Fruit fly (Drosophila melanogaster) whole organism, embryonic: ENCODE results near the gene CG4570.

Experiments used
- Ada2b ChIP-seq: fragments of 200-800 bp; sonication (Bioruptor generic); IDR thresholded peaks from 2 replicates; pipeline ENCODE4 v1.3.6; 2022; ENCODE audit warnings: missing biosample characterization, missing genetic modification characterization
- Atf6 ChIP-seq: fragments of 200-800 bp; sonication (Bioruptor generic); IDR thresholded peaks from 2 replicates; pipeline ENCODE4 v1.3.6; 2022; ENCODE audit warnings: missing biosample characterization, missing genetic modification characterization
- CG11398 ChIP-seq: fragments of 200-800 bp; sonication (Bioruptor generic); optimal IDR thresholded peaks from 2 replicates; lab custom pipeline; 2016; ENCODE audit warnings: missing biosample characterization, missing genetic modification characterization
- CG11456 ChIP-seq: fragments of 200-800 bp; sonication (Bioruptor generic); IDR thresholded peaks from 3 replicates; pipeline ENCODE4 v1.3.6; 2022; ENCODE audit warnings: missing biosample characterization, missing genetic modification characterization
- CG12155 ChIP-seq: fragments of 200-800 bp; sonication (Bioruptor generic); optimal IDR thresholded peaks from 3 replicates; lab custom pipeline; 2016; ENCODE audit warnings: missing biosample characterization, missing genetic modification characterization
- CG12391 ChIP-seq: fragments of 200-800 bp; sonication (Bioruptor generic); optimal IDR thresholded peaks from 3 replicates; lab custom pipeline; 2018; ENCODE audit warnings: missing biosample characterization, mild to moderate bottlenecking, missing genetic modification characterization, moderate library complexity
- CG12769 ChIP-seq: fragments of 200-800 bp; sonication (Bioruptor generic); optimal IDR thresholded peaks from 2 replicates; lab custom pipeline; 2019; ENCODE audit warnings: missing biosample characterization, mild to moderate bottlenecking, missing genetic modification characterization, moderate library complexity
- CG16813 ChIP-seq: fragments of 200-800 bp; sonication (Bioruptor generic); IDR thresholded peaks from 3 replicates; pipeline ENCODE4 v1.3.6; 2022; ENCODE audit warnings: missing biosample characterization, missing genetic modification characterization; ENCODE audit not compliant: partially characterized antibody
- CG17568 ChIP-seq: fragments of 200-800 bp; sonication (Bioruptor generic); optimal IDR thresholded peaks from 2 replicates; lab custom pipeline; 2018; ENCODE audit warnings: missing biosample characterization, mild to moderate bottlenecking, missing genetic modification characterization, moderate library complexity
- CG32532 ChIP-seq: fragments of 200-800 bp; sonication (Bioruptor generic); IDR thresholded peaks from 2 replicates; pipeline ENCODE4 v1.3.6; 2022; ENCODE audit warnings: missing biosample characterization, missing genetic modification characterization
- CG3407 ChIP-seq: fragments of 200-800 bp; sonication (Bioruptor generic); optimal IDR thresholded peaks from 2 replicates; lab custom pipeline; 2018; ENCODE audit warnings: missing biosample characterization, mild to moderate bottlenecking, missing genetic modification characterization
- CG34422 ChIP-seq: fragments of 200-800 bp; sonication (Bioruptor generic); IDR thresholded peaks from 3 replicates; pipeline ENCODE4 v1.3.6; 2022; ENCODE audit warnings: missing biosample characterization, missing genetic modification characterization
- CG4617 ChIP-seq: fragments of 200-800 bp; sonication (Bioruptor generic); optimal IDR thresholded peaks from 3 replicates; lab custom pipeline; 2016; ENCODE audit warnings: missing biosample characterization, missing genetic modification characterization, borderline replicate concordance
- CG4707 ChIP-seq: fragments of 200-800 bp; sonication (Bioruptor generic); optimal IDR thresholded peaks from 2 replicates; lab custom pipeline; 2018; ENCODE audit warnings: missing biosample characterization, mild to moderate bottlenecking, missing genetic modification characterization, moderate library complexity
- CG4730 ChIP-seq: fragments of 200-800 bp; sonication (Bioruptor generic); IDR thresholded peaks from 2 replicates; pipeline ENCODE4 v1.3.6; 2022; ENCODE audit warnings: missing biosample characterization, missing genetic modification characterization
- CG8359 ChIP-seq: fragments of 200-800 bp; sonication (Bioruptor generic); optimal IDR thresholded peaks from 2 replicates; lab custom pipeline; 2017; ENCODE audit warnings: missing biosample characterization, mild to moderate bottlenecking, missing genetic modification characterization, borderline replicate concordance
- CoRest ChIP-seq: fragments of 200-800 bp; sonication (Bioruptor generic); optimal IDR thresholded peaks from 3 replicates; lab custom pipeline; 2018; ENCODE audit warnings: missing biosample characterization, mild to moderate bottlenecking, missing genetic modification characterization, moderate library complexity
- CrebB ChIP-seq: fragments of 200-800 bp; sonication (Bioruptor generic); optimal IDR thresholded peaks from 3 replicates; lab custom pipeline; 2018; ENCODE audit warnings: missing biosample characterization, mild to moderate bottlenecking, missing genetic modification characterization
- Dfd ChIP-seq, 2 experiments: fragments of >200 bp; optimal IDR thresholded peaks; 2 replicates each; lab custom pipeline; 2017; ENCODE audit warnings: missing biosample characterization in 2 of 2, missing genetic modification characterization in 2 of 2
- Dref ChIP-seq: fragments of 200-800 bp; sonication (Bioruptor generic); IDR thresholded peaks from 2 replicates; pipeline ENCODE4 v1.3.6; 2022; ENCODE audit warnings: missing biosample characterization, missing genetic modification characterization
- Eip74EF ChIP-seq, 2 experiments: fragments of 200-800 bp in 1 of 2; fragments of >200 bp in 1 of 2; sonication (Bioruptor generic) in 1 of 2; optimal IDR thresholded peaks; 2 replicates each; lab custom pipeline; 2017 to 2019; ENCODE audit warnings: missing biosample characterization in 2 of 2, missing genetic modification characterization in 2 of 2, mild to moderate bottlenecking in 1 of 2, moderate library complexity in 1 of 2
- HLHmδ ChIP-seq: fragments of 200-800 bp; sonication (Bioruptor generic); optimal IDR thresholded peaks from 2 replicates; lab custom pipeline; 2018; ENCODE audit warnings: missing biosample characterization, mild to moderate bottlenecking, missing genetic modification characterization, moderate library complexity
- Hr51 ChIP-seq, 2 experiments: fragments of 200-800 bp; sonication (Bioruptor generic); optimal IDR thresholded peaks; 2 replicates in 1 of 2; 3 replicates in 1 of 2; lab custom pipeline; 2016 to 2018; ENCODE audit warnings: missing biosample characterization in 2 of 2, missing genetic modification characterization in 2 of 2, mild to moderate bottlenecking in 1 of 2, moderate library complexity in 1 of 2
- Lhr ChIP-seq: fragments of 200-800 bp; sonication (Bioruptor generic); optimal IDR thresholded peaks from 3 replicates; lab custom pipeline; 2017; ENCODE audit warnings: mild to moderate bottlenecking, missing biosample characterization, missing genetic modification reagents, missing genetic modification characterization
- MBD-R2 ChIP-seq: fragments of 200-800 bp; sonication (Bioruptor generic); IDR thresholded peaks from 2 replicates; pipeline ENCODE4 v1.3.6; 2022; ENCODE audit warnings: missing biosample characterization, missing genetic modification characterization
- NFAT ChIP-seq: fragments of 200-800 bp; sonication (Bioruptor generic); IDR thresholded peaks from 2 replicates; pipeline ENCODE4 v1.3.6; 2022; ENCODE audit warnings: missing biosample characterization, missing genetic modification characterization
- Neu2 ChIP-seq: fragments of 200-800 bp; sonication (Bioruptor generic); optimal IDR thresholded peaks from 3 replicates; lab custom pipeline; 2016; ENCODE audit warnings: missing biosample characterization, missing genetic modification characterization, borderline replicate concordance
- Vsx1 ChIP-seq: fragments of 200-800 bp; sonication (Bioruptor generic); optimal IDR thresholded peaks from 2 replicates; lab custom pipeline; 2017; ENCODE audit warnings: missing biosample characterization, mild to moderate bottlenecking, missing genetic modification characterization, missing genetic modification reagents
- Xbp1 ChIP-seq: fragments of 200-800 bp; sonication (Bioruptor generic); optimal IDR thresholded peaks from 3 replicates; lab custom pipeline; 2016; ENCODE audit warnings: missing biosample characterization, mild to moderate bottlenecking, missing genetic modification characterization
- ap ChIP-seq: fragments of 200-800 bp; sonication (Bioruptor generic); IDR thresholded peaks from 2 replicates; pipeline ENCODE4 v1.3.6; 2022; ENCODE audit warnings: missing biosample characterization, missing genetic modification characterization
- bab2 ChIP-seq: fragments of 200-800 bp; sonication (Bioruptor generic); optimal IDR thresholded peaks from 2 replicates; lab custom pipeline; 2016; ENCODE audit warnings: missing biosample characterization, missing genetic modification characterization
- croc ChIP-seq: fragments of 200-800 bp; sonication (Bioruptor generic); conservative IDR thresholded peaks from 3 replicates; pipeline ENCODE4 v1.3.6; 2022; ENCODE audit warnings: missing biosample characterization, missing genetic modification characterization
- gsb ChIP-seq: fragments of 200-800 bp; sonication (Bioruptor generic); IDR thresholded peaks from 2 replicates; pipeline ENCODE4 v1.3.6; 2022; ENCODE audit warnings: missing biosample characterization, missing genetic modification characterization
- ham ChIP-seq: fragments of 200-800 bp; sonication (Bioruptor generic); IDR thresholded peaks from 2 replicates; pipeline ENCODE4 v1.3.6; 2022; ENCODE audit warnings: missing biosample characterization, missing genetic modification characterization
- insv ChIP-seq, 2 experiments: fragments of 200-800 bp; sonication (Bioruptor generic); optimal IDR thresholded peaks; 3 replicates each; lab custom pipeline; 2016 to 2018; ENCODE audit warnings: missing biosample characterization in 2 of 2, missing genetic modification characterization in 2 of 2
- lola ChIP-seq, 3 experiments: fragments of >200 bp in 2 of 3; fragments of 200-800 bp in 1 of 3; sonication (Bioruptor generic) in 1 of 3; optimal IDR thresholded peaks; 2 replicates each; lab custom pipeline; 2017 to 2019; ENCODE audit warnings: missing biosample characterization in 3 of 3, missing genetic modification characterization in 3 of 3, mild to moderate bottlenecking in 1 of 3, moderate library complexity in 1 of 3
- lov ChIP-seq, 2 experiments: fragments of 200-800 bp in 1 of 2; fragments of >200 bp in 1 of 2; sonication (Bioruptor generic) in 1 of 2; IDR thresholded peaks in 1 of 2; optimal IDR thresholded peaks in 1 of 2; 2 replicates in 1 of 2; 3 replicates in 1 of 2; pipeline versions ENCODE4 v1.3.6 to Lab custom; 2017 to 2022; ENCODE audit warnings: missing biosample characterization in 1 of 2, missing genetic modification characterization in 1 of 2
- pfk ChIP-seq: fragments of 200-800 bp; sonication (Bioruptor generic); optimal IDR thresholded peaks from 2 replicates; lab custom pipeline; 2018; ENCODE audit warnings: missing biosample characterization, mild to moderate bottlenecking, missing genetic modification characterization, moderate library complexity
- phol ChIP-seq: fragments of 200-800 bp; sonication (Bioruptor generic); optimal IDR thresholded peaks from 3 replicates; lab custom pipeline; 2018; ENCODE audit warnings: missing biosample characterization, mild to moderate bottlenecking, missing genetic modification characterization, moderate library complexity
- rib ChIP-seq: fragments of 200-800 bp; sonication (Bioruptor generic); IDR thresholded peaks from 2 replicates; pipeline ENCODE4 v1.3.6; 2022; ENCODE audit warnings: missing biosample characterization, missing genetic modification characterization
- slp2 ChIP-seq: fragments of 200-800 bp; sonication (Bioruptor generic); optimal IDR thresholded peaks from 2 replicates; lab custom pipeline; 2016; ENCODE audit warnings: missing biosample characterization, missing genetic modification characterization
- sob ChIP-seq: fragments of 200-800 bp; sonication (Bioruptor generic); IDR thresholded peaks from 2 replicates; pipeline ENCODE4 v1.3.6; 2022; ENCODE audit warnings: missing biosample characterization, missing genetic modification characterization
- sr ChIP-seq: fragments of 200-800 bp; sonication (Bioruptor generic); IDR thresholded peaks from 3 replicates; pipeline ENCODE4 v1.3.6; 2022; ENCODE audit warnings: missing biosample characterization, missing genetic modification characterization
- sug ChIP-seq: fragments of 200-800 bp; optimal IDR thresholded peaks from 2 replicates; lab custom pipeline; 2019; ENCODE audit warnings: missing biosample characterization, mild to moderate bottlenecking, missing genetic modification characterization, moderate library complexity
- tup ChIP-seq: fragments of 200-800 bp; sonication (Bioruptor generic); optimal IDR thresholded peaks from 2 replicates; lab custom pipeline; 2016; ENCODE audit warnings: missing biosample characterization, mild to moderate bottlenecking, missing genetic modification characterization, moderate library complexity
- twi ChIP-seq: fragments of 200-800 bp; optimal IDR thresholded peaks from 2 replicates; lab custom pipeline; 2019; ENCODE audit warnings: missing biosample characterization, mild to moderate bottlenecking, missing genetic modification characterization, moderate library complexity
- unc-4 ChIP-seq: fragments of 200-800 bp; sonication (Bioruptor generic); IDR thresholded peaks from 2 replicates; pipeline ENCODE4 v1.3.6; 2022; ENCODE audit warnings: missing biosample characterization, missing genetic modification characterization; ENCODE audit not compliant: partially characterized antibody
- usp ChIP-seq: fragments of >200 bp; optimal IDR thresholded peaks from 2 replicates; lab custom pipeline; 2017; ENCODE audit warnings: missing biosample characterization, missing genetic modification characterization

The CG4570 gene

DNA sequence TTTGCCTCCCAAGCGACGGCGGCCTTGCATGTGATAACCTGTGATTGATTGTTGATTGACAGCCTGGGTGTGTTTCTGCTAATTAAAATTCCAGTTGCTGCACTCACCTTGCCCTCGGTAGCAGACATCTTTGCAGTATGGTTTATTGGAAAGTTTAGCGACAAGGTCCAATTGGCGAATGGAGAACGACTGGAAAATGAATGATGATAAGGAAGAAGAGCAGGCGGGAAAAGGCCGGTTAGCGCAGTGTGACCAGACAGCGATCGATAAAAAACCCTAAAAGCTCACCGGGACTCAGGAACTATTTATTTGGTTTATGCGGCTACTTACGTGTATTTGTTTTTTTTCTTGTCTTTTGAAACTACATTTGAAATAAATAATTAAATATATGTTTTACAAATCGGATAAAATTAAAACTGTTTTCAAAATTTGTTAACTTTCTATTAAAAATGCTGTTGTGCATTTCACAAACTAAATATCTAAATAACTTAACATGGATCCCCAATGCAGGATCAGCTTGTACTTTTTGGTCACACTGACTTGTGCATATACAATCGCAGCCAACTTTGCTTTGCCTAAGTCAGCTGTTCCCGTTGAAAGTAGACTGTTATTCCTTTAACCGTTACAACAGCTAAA is 15.7 kb downstream of the CG4570 start, which contains the start of gene Fdh (continued):
- TF ChIP-seq Xbp1 (GFP tag; lab: Kevin White, UChicago) (peak; percentile 73), HLHmδ (GFP tag; lab: Kevin White, UChicago) (peak; percentile 61), slp2 (GFP tag; lab: Kevin White, UChicago) (peak; percentile 8), sug (peak; percentile 26), CG16813 (GFP tag; lab: Robert Waterston, UW) (no peak), CG4617 (GFP tag; lab: Kevin White, UChicago) (no peak), tup (no peak), CG3407 (peak; percentile 52), sob (GFP tag; lab: Robert Waterston, UW) (peak; percentile 50), lola (GFP tag; optimal IDR thresholded peaks at IDR 0.05; lab: Kevin White, UChicago) (peak in 1 of 3 experiments; percentile 81), CG4707 (GFP tag; lab: Kevin White, UChicago) (no peak), CG12155 (GFP tag; lab: Kevin White, UChicago) (peak; percentile 44), Dref (GFP tag; lab: Robert Waterston, UW) (no peak), gsb (GFP tag; lab: Robert Waterston, UW) (no peak), Ada2b (no peak), Lhr (peak; percentile 83), unc-4 (GFP tag; lab: Robert Waterston, UW) (no peak), CG8359 (GFP tag; lab: Kevin White, UChicago) (no peak), phol (tag; lab: Kevin White, UChicago) (peak; percentile 78), NFAT (no peak), ham (GFP tag; lab: Robert Waterston, UW) (no peak), rib (GFP tag; lab: Robert Waterston, UW) (no peak), Dfd (GFP tag; optimal IDR thresholded peaks at IDR 0.05; lab: Kevin White, UChicago) (no peak), CoRest (tag; lab: Kevin White, UChicago) (peak; percentile 84), CG32532 (GFP tag; lab: Robert Waterston, UW) (peak; percentile 57; the same call in 1 of the 2 replicates), pfk (no peak), CG17568 (GFP tag; lab: Kevin White, UChicago) (no peak), twi (tag; lab: Kevin White, UChicago) (peak; percentile 47), bab2 (GFP tag; lab: Kevin White, UChicago) (peak; percentile 55), lov (optimal IDR thresholded peaks at IDR 0.05; lab: Kevin White, UChicago) (no peak), lov (GFP tag; IDR thresholded peaks at IDR 0.05; lab: Robert Waterston, UW) (0 out of 3 replicates have a peak, but pooled peaks have one; percentile 59), CG34422 (GFP tag; lab: Robert Waterston, UW) (peak; percentile 34; the same call in 1 of the 3 replicates), insv (GFP tag; optimal IDR thresholded peaks at IDR 0.05; lab: Kevin White, UChicago) (peak in 1 of 2 experiments; percentile 62), croc (GFP tag; lab: Robert Waterston, UW) (no peak; the same call in 2 of the 3 replicates), Hr51 (GFP tag; optimal IDR thresholded peaks at IDR 0.05; lab: Kevin White, UChicago) (peak in 1 of 2 experiments; percentile 68), CG12769 (peak; percentile 37), Neu2 (GFP tag; lab: Kevin White, UChicago) (no peak), CG12391 (tag; lab: Kevin White, UChicago) (peak; percentile 81), sr (no peak), CrebB (peak; percentile 23), CG11456 (no peak), Vsx1 (GFP tag; lab: Kevin White, UChicago) (peak; percentile 38), MBD-R2 (peak; percentile 22; the same call in 1 of the 2 replicates), CG4730 (no peak), Eip74EF (GFP tag; optimal IDR thresholded peaks at IDR 0.05; lab: Kevin White, UChicago) (peak in 1 of 2 experiments; percentile 38), ap (GFP tag; lab: Robert Waterston, UW) (no peak), Atf6 (peak; percentile 45; the same call in 1 of the 2 replicates), usp (no peak), CG11398 (GFP tag; lab: Kevin White, UChicago) (no peak)
